Worm (Caenorhabditis elegans) whole organism, L3 larva: ENCODE data around the gene F42D1.4.
A peak's percentile ranks its signal among the peaks of the same experiment; 100 is the strongest.

Experiments used
- R02D3.7 ChIP-seq: fragments of 150-350 bp; optimal IDR thresholded peaks from 2 replicates; lab custom pipeline; 2014; ENCODE audit warnings: missing biosample characterization, missing genetic modification characterization
- ZK546.5 ChIP-seq: sonication (generic microtip); optimal IDR thresholded peaks from 2 replicates; lab custom pipeline; 2017; ENCODE audit warnings: missing biosample characterization, missing genetic modification characterization
- aly-2 ChIP-seq: fragments of 150-350 bp; optimal IDR thresholded peaks from 2 replicates; lab custom pipeline; 2014; ENCODE audit warnings: missing biosample characterization, missing genetic modification characterization
- ama-1 ChIP-seq: fragments of 150-350 bp; optimal IDR thresholded peaks from 2 replicates; lab custom pipeline; 2018
- ceh-16 ChIP-seq: sonication (generic microtip); optimal IDR thresholded peaks from 2 replicates; lab custom pipeline; 2017; ENCODE audit warnings: missing biosample characterization, missing genetic modification characterization
- ceh-28 ChIP-seq: fragments of 150-350 bp; optimal IDR thresholded peaks from 2 replicates; lab custom pipeline; 2014; ENCODE audit warnings: missing biosample characterization, missing genetic modification reagents, missing genetic modification characterization
- ceh-82 ChIP-seq: fragments of 150-350 bp; optimal IDR thresholded peaks from 2 replicates; lab custom pipeline; 2014; ENCODE audit warnings: missing biosample characterization, missing genetic modification characterization
- ceh-9 ChIP-seq: sonication (generic microtip); optimal IDR thresholded peaks from 2 replicates; lab custom pipeline; 2018; ENCODE audit warnings: missing biosample characterization, missing genetic modification characterization
- daf-12 ChIP-seq: fragments of 150-350 bp; optimal IDR thresholded peaks from 2 replicates; lab custom pipeline; 2014; ENCODE audit warnings: missing biosample characterization, missing genetic modification reagents, missing genetic modification characterization
- egl-27 ChIP-seq: sonication (generic microtip); optimal IDR thresholded peaks from 4 replicates; lab custom pipeline; 2017; ENCODE audit warnings: missing biosample characterization, missing genetic modification reagents, missing genetic modification characterization
- egl-5 ChIP-seq: fragments of 150-350 bp; optimal IDR thresholded peaks from 2 replicates; lab custom pipeline; 2017; ENCODE audit warnings: missing biosample characterization, missing genetic modification reagents, missing genetic modification characterization, inconsistent platforms
- elt-1 ChIP-seq: fragments of 150-350 bp; optimal IDR thresholded peaks from 2 replicates; lab custom pipeline; 2014; ENCODE audit warnings: missing biosample characterization, missing genetic modification characterization
- elt-2 ChIP-seq: sonication (generic microtip); optimal IDR thresholded peaks from 2 replicates; lab custom pipeline; 2016; ENCODE audit warnings: missing genetic modification reagents, mild to moderate bottlenecking, missing genetic modification characterization, missing compliant biosample characterization
- elt-3 ChIP-seq, 3 experiments: fragments of 150-350 bp in 1 of 3; sonication (generic microtip) in 2 of 3; optimal IDR thresholded peaks; 2 replicates in 2 of 3; 4 replicates in 1 of 3; lab custom pipeline; 2014 to 2017; ENCODE audit warnings: missing biosample characterization in 3 of 3, missing genetic modification characterization in 3 of 3
- eor-1 ChIP-seq, 2 experiments: fragments of 150-350 bp; optimal IDR thresholded peaks; 2 replicates each; lab custom pipeline; 2014 to 2018; ENCODE audit warnings: missing biosample characterization in 2 of 2, missing genetic modification characterization in 2 of 2
- fkh-10 ChIP-seq: sonication (generic microtip); optimal IDR thresholded peaks from 2 replicates; lab custom pipeline; 2017; ENCODE audit warnings: missing biosample characterization, missing genetic modification reagents, missing genetic modification characterization
- fkh-2 ChIP-seq: fragments of 150-350 bp; optimal IDR thresholded peaks from 2 replicates; lab custom pipeline; 2014; ENCODE audit warnings: missing biosample characterization, missing genetic modification reagents, missing genetic modification characterization
- fos-1 ChIP-seq: fragments of 150-350 bp; optimal IDR thresholded peaks from 2 replicates; lab custom pipeline; 2014; ENCODE audit warnings: missing biosample characterization, missing genetic modification characterization
- hmg-11 ChIP-seq: sonication (generic microtip); optimal IDR thresholded peaks from 2 replicates; lab custom pipeline; 2016; ENCODE audit warnings: missing genetic modification characterization, missing compliant biosample characterization
- jun-1 ChIP-seq: fragments of 150-350 bp; optimal IDR thresholded peaks from 2 replicates; lab custom pipeline; 2014; ENCODE audit warnings: missing biosample characterization, missing genetic modification reagents, missing genetic modification characterization
- lin-15B ChIP-seq: fragments of 150-350 bp; optimal IDR thresholded peaks from 2 replicates; lab custom pipeline; 2014; ENCODE audit warnings: missing biosample characterization, missing genetic modification characterization
- lin-39 ChIP-seq: fragments of 150-350 bp; optimal IDR thresholded peaks from 2 replicates; lab custom pipeline; 2018; ENCODE audit warnings: missing biosample characterization, missing genetic modification reagents, missing genetic modification characterization
- lsy-12 ChIP-seq: sonication (generic microtip); optimal IDR thresholded peaks from 2 replicates; lab custom pipeline; 2016; ENCODE audit warnings: mild to moderate bottlenecking, missing genetic modification characterization, missing compliant biosample characterization
- mdl-1 ChIP-seq: fragments of 150-350 bp; optimal IDR thresholded peaks from 2 replicates; lab custom pipeline; 2014; ENCODE audit warnings: missing biosample characterization, missing genetic modification characterization
- mml-1 ChIP-seq: fragments of 150-350 bp; sonication (generic microtip); optimal IDR thresholded peaks from 3 replicates; lab custom pipeline; 2014; ENCODE audit warnings: missing biosample characterization, missing genetic modification characterization
- nfya-1 ChIP-seq: sonication (generic microtip); optimal IDR thresholded peaks from 2 replicates; lab custom pipeline; 2017; ENCODE audit warnings: missing genetic modification characterization, mild to moderate bottlenecking, missing compliant biosample characterization, antibody characterized with exemption, moderate library complexity; ENCODE audit not compliant: insufficient read depth
- nhr-11 ChIP-seq: fragments of 150-350 bp; optimal IDR thresholded peaks from 2 replicates; lab custom pipeline; 2014; ENCODE audit warnings: missing biosample characterization, missing genetic modification characterization
- nhr-12 ChIP-seq: fragments of 150-350 bp; optimal IDR thresholded peaks from 2 replicates; lab custom pipeline; 2014; ENCODE audit warnings: missing biosample characterization, missing genetic modification characterization
- nhr-23 ChIP-seq: fragments of 150-350 bp; optimal IDR thresholded peaks from 2 replicates; lab custom pipeline; 2014; ENCODE audit warnings: missing biosample characterization, missing genetic modification reagents, missing genetic modification characterization
- nhr-237 ChIP-seq: fragments of 150-350 bp; optimal IDR thresholded peaks from 2 replicates; lab custom pipeline; 2014; ENCODE audit warnings: missing biosample characterization, missing genetic modification characterization
- nhr-25 ChIP-seq: sonication (generic microtip); optimal IDR thresholded peaks from 2 replicates; lab custom pipeline; 2017; ENCODE audit warnings: missing biosample characterization, missing genetic modification characterization
- nhr-28 ChIP-seq: fragments of 150-350 bp; optimal IDR thresholded peaks from 2 replicates; lab custom pipeline; 2014; ENCODE audit warnings: missing biosample characterization, missing genetic modification characterization
- nhr-43 ChIP-seq: sonication (generic microtip); optimal IDR thresholded peaks from 2 replicates; lab custom pipeline; 2016; ENCODE audit warnings: mild to moderate bottlenecking, missing genetic modification characterization, missing compliant biosample characterization; ENCODE audit not compliant: poor library complexity, severe bottlenecking
- nhr-67 ChIP-seq: fragments of 150-350 bp; optimal IDR thresholded peaks from 2 replicates; lab custom pipeline; 2014; ENCODE audit warnings: missing biosample characterization, missing genetic modification characterization
- nhr-76 ChIP-seq: fragments of 150-350 bp; sonication (generic microtip); optimal IDR thresholded peaks from 5 replicates; lab custom pipeline; 2014; ENCODE audit warnings: missing biosample characterization, missing genetic modification characterization
- nhr-77 ChIP-seq: fragments of 150-350 bp; optimal IDR thresholded peaks from 2 replicates; lab custom pipeline; 2014; ENCODE audit warnings: missing biosample characterization, missing genetic modification characterization
- pha-4 ChIP-seq: fragments of 150-350 bp; optimal IDR thresholded peaks from 2 replicates; lab custom pipeline; 2014; ENCODE audit warnings: missing biosample characterization, missing genetic modification reagents, missing genetic modification characterization
- pqm-1 ChIP-seq: fragments of 150-350 bp; optimal IDR thresholded peaks from 2 replicates; lab custom pipeline; 2017; ENCODE audit warnings: missing biosample characterization, missing genetic modification characterization, inconsistent platforms
- sea-2 ChIP-seq: fragments of 150-350 bp; sonication (generic microtip); optimal IDR thresholded peaks from 4 replicates; lab custom pipeline; 2014; ENCODE audit warnings: missing biosample characterization, missing genetic modification reagents, missing genetic modification characterization
- skn-1 ChIP-seq: fragments of 150-350 bp; optimal IDR thresholded peaks from 2 replicates; lab custom pipeline; 2014; ENCODE audit warnings: missing biosample characterization, missing genetic modification characterization
- snpc-4 ChIP-seq: fragments of 150-350 bp; optimal IDR thresholded peaks from 2 replicates; lab custom pipeline; 2014; ENCODE audit warnings: missing biosample characterization, missing genetic modification characterization
- tbx-2 ChIP-seq: sonication (generic microtip); optimal IDR thresholded peaks from 2 replicates; lab custom pipeline; 2016; ENCODE audit warnings: mild to moderate bottlenecking, missing genetic modification characterization, missing compliant biosample characterization
- unc-39 ChIP-seq: sonication (generic microtip); optimal IDR thresholded peaks from 4 replicates; lab custom pipeline; 2017; ENCODE audit warnings: missing biosample characterization, missing genetic modification characterization
- unc-62 ChIP-seq: fragments of 150-350 bp; sonication (generic microtip); optimal IDR thresholded peaks from 4 replicates; lab custom pipeline; 2014; ENCODE audit warnings: missing biosample characterization, missing genetic modification reagents, missing genetic modification characterization
- zag-1 ChIP-seq: fragments of 150-350 bp; optimal IDR thresholded peaks from 2 replicates; lab custom pipeline; 2014; ENCODE audit warnings: missing biosample characterization, missing genetic modification characterization
- ztf-11 ChIP-seq: fragments of 150-350 bp; optimal IDR thresholded peaks from 2 replicates; lab custom pipeline; 2014; ENCODE audit warnings: missing biosample characterization, missing genetic modification characterization
- ztf-4 ChIP-seq: fragments of 150-350 bp; optimal IDR thresholded peaks from 2 replicates; lab custom pipeline; 2014; ENCODE audit warnings: missing biosample characterization, missing genetic modification characterization

Gene F42D1.4

ce11 chrX:14851904-14852303 is 44.9 kb downstream of the F42D1.4 start:
- TF ChIP-seq jun-1 (tag; lab: Kevin White, UChicago), result no peak
- no peak for TF ChIP-seq nhr-25 (tag; lab: Kevin White, UChicago)
- TF ChIP-seq ama-1, result no peak
- TF ChIP-seq elt-1, result no peak
- TF ChIP-seq ceh-9 (tag; lab: Kevin White, UChicago), result no peak
- no peak for TF ChIP-seq zag-1 (tag; lab: Kevin White, UChicago)
- TF ChIP-seq ZK546.5, result no peak
- TF ChIP-seq nhr-76 (tag; lab: Kevin White, UChicago), result no peak
- TF ChIP-seq lin-15B (tag; lab: Kevin White, UChicago), result no peak
- TF ChIP-seq egl-5 (tag; lab: Kevin White, UChicago), result no peak

ce11 chrX:14853712-14854217 is 46.7 kb downstream of the F42D1.4 start, which contains the start of the genes C27C12.1 and C27C12.4:
Gene C27C12.1 (minus strand): TSS chrX:14853762.
Gene C27C12.4 (plus strand): TSS chrX:14854086.
- TF ChIP-seq nhr-43 (tag; lab: Kevin White, UChicago) (peak; percentile 85), egl-27 (tag; lab: Kevin White, UChicago) (peak; percentile 14), ceh-28 (peak; percentile 82), mml-1 (tag; lab: Kevin White, UChicago) (no peak), elt-2 (tag; lab: Kevin White, UChicago) (peak; percentile 67), nhr-11 (tag; lab: Kevin White, UChicago) (peak; percentile 20), lin-15B (tag; lab: Kevin White, UChicago) (peak; percentile 87), ztf-11 (tag; lab: Kevin White, UChicago) (no peak), zag-1 (tag; lab: Kevin White, UChicago) (peak; percentile 8), hmg-11 (tag; lab: Kevin White, UChicago) (peak; percentile 95), fkh-2 (peak; percentile 22), ztf-4 (peak; percentile 34), nhr-12 (tag; lab: Kevin White, UChicago) (no peak), ama-1 (peak; percentile 44), nhr-25 (tag; lab: Kevin White, UChicago) (peak; percentile 91), nfya-1 (tag; lab: Kevin White, UChicago) (peak; percentile 90), ceh-16 (no peak), lsy-12 (tag; lab: Kevin White, UChicago) (peak; percentile 57), ZK546.5 (no peak), snpc-4 (peak; percentile 89), ceh-82 (tag; lab: Kevin White, UChicago) (peak; percentile 69), tbx-2 (peak; percentile 78), egl-5 (tag; lab: Kevin White, UChicago) (peak; percentile 51), unc-62 (GFP tag; lab: Kevin White, UChicago) (no peak), daf-12 (tag; lab: Kevin White, UChicago) (no peak), nhr-28 (no peak), pqm-1 (tag; lab: Kevin White, UChicago) (no peak), eor-1 (tag; optimal IDR thresholded peaks at IDR 0.05; lab: Kevin White, UChicago) (no peak), lin-39 (tag; lab: Kevin White, UChicago) (peak; percentile 82), fos-1 (tag; lab: Kevin White, UChicago) (no peak), sea-2 (no peak), ceh-9 (tag; lab: Kevin White, UChicago) (no peak), nhr-237 (tag; lab: Kevin White, UChicago) (no peak), jun-1 (tag; lab: Kevin White, UChicago) (peak; percentile 75), skn-1 (tag; lab: Kevin White, UChicago) (peak; percentile 87), elt-3 (tag; optimal IDR thresholded peaks at IDR 0.05; lab: Kevin White, UChicago) (no peak), mdl-1 (tag; lab: Kevin White, UChicago) (no peak), aly-2 (no peak), elt-1 (peak; percentile 35), nhr-67 (no peak), R02D3.7 (tag; lab: Kevin White, UChicago) (peak; percentile 68), unc-39 (tag; lab: Kevin White, UChicago) (no peak), nhr-76 (tag; lab: Kevin White, UChicago) (no peak), fkh-10 (GFP tag; lab: Kevin White, UChicago) (peak; percentile 67), pha-4 (tag; lab: Kevin White, UChicago) (peak; percentile 95), nhr-23 (tag; lab: Kevin White, UChicago) (peak; percentile 93), nhr-77 (no peak)
